Worm (Caenorhabditis elegans) whole organism, L4/young adult: Measurements from ENCODE around the gene C50F7.5.

Experiments used
- W03F9.2 ChIP-seq: fragments of 150-350 bp; optimal IDR thresholded peaks from 2 replicates; lab custom pipeline; 2014; ENCODE audit warnings: missing biosample characterization, missing genetic modification characterization
- dao-5 ChIP-seq: sonication (generic microtip); optimal IDR thresholded peaks from 2 replicates; lab custom pipeline; 2016; ENCODE audit warnings: missing genotype, missing genetic modification characterization, moderate library complexity, missing compliant biosample characterization
- him-1 ChIP-seq: sonication (generic microtip); optimal IDR thresholded peaks from 2 replicates; lab custom pipeline; 2016; ENCODE audit warnings: missing genotype, missing genetic modification reagents, missing genetic modification characterization, missing compliant biosample characterization

The C50F7.5 gene

DNA sequence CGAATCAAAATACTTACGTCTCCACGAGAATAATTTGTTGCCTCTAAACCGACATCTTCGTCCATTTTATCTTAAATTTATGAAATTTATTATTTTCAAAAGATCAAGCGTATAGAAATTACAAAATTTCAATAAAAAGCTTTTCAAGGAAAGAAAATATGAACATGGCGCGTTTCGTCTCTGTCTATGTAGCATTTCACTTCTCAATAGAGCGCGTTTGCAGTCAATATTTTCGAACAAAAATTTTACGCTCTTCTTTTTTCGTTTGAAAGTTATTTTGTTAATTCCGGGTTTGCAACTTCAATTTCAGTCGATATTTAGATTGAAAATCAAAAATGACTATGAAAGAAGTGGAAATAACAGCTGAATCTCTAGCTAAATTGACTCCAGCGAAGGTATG lies 47.7 kb downstream of the C50F7.5 start, which contains the start of the genes hcf-1 and swd-2.2:
Gene hcf-1, minus strand, starts transcription at position 70 of the 400 bp plus-strand sequence.
Gene swd-2.2, plus strand, starts transcription at position 206 of the 400 bp plus-strand sequence.
- TF ChIP-seq W03F9.2 (tag; lab: Kevin White, UChicago) (peak; percentile 46), him-1 (no peak)

DNA sequence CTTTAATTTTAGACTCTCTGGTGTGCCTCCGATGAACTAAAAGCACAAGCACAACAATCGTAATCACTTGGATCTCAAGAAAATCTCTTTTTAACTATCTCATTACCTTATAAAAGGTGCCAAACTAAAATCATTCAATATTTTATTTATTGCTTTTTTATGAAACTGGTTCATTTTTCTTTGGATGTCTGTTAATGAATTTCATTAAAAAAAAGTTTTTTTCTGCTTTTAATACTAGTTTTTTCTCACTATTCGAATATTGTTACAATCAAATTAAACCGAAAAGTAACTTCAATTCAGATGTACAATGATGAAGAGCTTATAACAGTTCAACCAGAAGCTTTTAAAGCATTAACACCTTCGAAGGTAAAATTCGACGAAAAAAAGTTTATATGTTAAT lies 49.2 kb downstream of the C50F7.5 start, which contains the start of gene swd-2.1:
Gene swd-2.1, plus strand, starts transcription at position 301 of the 400 bp plus-strand sequence.
- TF ChIP-seq dao-5 (tag; lab: Kevin White, UChicago) (no peak), him-1 (no peak), W03F9.2 (tag; lab: Kevin White, UChicago) (no peak)
